Fruit fly (Drosophila melanogaster) whole organism, embryonic: ENCODE measurements around the gene CG34276.

Experiments used
- Adf1 ChIP-seq: fragments of 200-800 bp; sonication (Bioruptor generic); IDR thresholded peaks from 2 replicates; pipeline ENCODE4 v1.3.6; 2022; ENCODE audit warnings: missing biosample characterization, missing genetic modification characterization
- BtbVII ChIP-seq: fragments of 200-800 bp; sonication (Bioruptor generic); optimal IDR thresholded peaks from 3 replicates; lab custom pipeline; 2017; ENCODE audit warnings: missing biosample characterization, mild to moderate bottlenecking, missing genetic modification characterization
- CG10959 ChIP-seq: fragments of 200-800 bp; sonication (Bioruptor generic); IDR thresholded peaks from 2 replicates; pipeline ENCODE4 v1.3.6; 2022; ENCODE audit warnings: missing biosample characterization, missing genetic modification characterization
- CG10979 ChIP-seq: fragments of 200-800 bp; sonication (Bioruptor generic); optimal IDR thresholded peaks from 2 replicates; lab custom pipeline; 2018; ENCODE audit warnings: missing biosample characterization, mild to moderate bottlenecking, missing genetic modification characterization, moderate library complexity
- CG11504 ChIP-seq: fragments of 200-800 bp; sonication (Bioruptor generic); optimal IDR thresholded peaks from 3 replicates; lab custom pipeline; 2019; ENCODE audit warnings: missing biosample characterization, mild to moderate bottlenecking, missing genetic modification characterization, moderate library complexity
- CG12219 ChIP-seq: fragments of 200-800 bp; sonication (Bioruptor generic); optimal IDR thresholded peaks from 3 replicates; lab custom pipeline; 2018; ENCODE audit warnings: missing biosample characterization, mild to moderate bottlenecking, missing genetic modification characterization
- CG12236 ChIP-seq: fragments of 200-800 bp; sonication (Bioruptor generic); optimal IDR thresholded peaks from 2 replicates; lab custom pipeline; 2016; ENCODE audit warnings: missing biosample characterization, missing genetic modification characterization
- CG13775 ChIP-seq: fragments of 200-800 bp; sonication (Bioruptor generic); optimal IDR thresholded peaks from 3 replicates; lab custom pipeline; 2017; ENCODE audit warnings: missing biosample characterization, mild to moderate bottlenecking, missing genetic modification characterization
- CG14860 ChIP-seq: fragments of 200-800 bp; sonication (Bioruptor generic); IDR thresholded peaks from 3 replicates; pipeline ENCODE4 v1.3.6; 2022; ENCODE audit warnings: missing biosample characterization, missing genetic modification characterization; ENCODE audit not compliant: partially characterized antibody
- CG15479 ChIP-seq: fragments of 200-800 bp; sonication (Bioruptor generic); optimal IDR thresholded peaks from 3 replicates; lab custom pipeline; 2019; ENCODE audit warnings: missing biosample characterization, mild to moderate bottlenecking, missing genetic modification characterization, moderate library complexity
- CG1603 ChIP-seq: fragments of 200-800 bp; sonication (Bioruptor generic); optimal IDR thresholded peaks from 2 replicates; lab custom pipeline; 2019; ENCODE audit warnings: missing biosample characterization, mild to moderate bottlenecking, missing genetic modification characterization, moderate library complexity
- CG16863 ChIP-seq: fragments of 200-800 bp; sonication (Bioruptor generic); optimal IDR thresholded peaks from 3 replicates; lab custom pipeline; 2016; ENCODE audit warnings: missing biosample characterization, missing genetic modification characterization
- CG18011 ChIP-seq: fragments of 200-800 bp; sonication (Bioruptor generic); optimal IDR thresholded peaks from 2 replicates; lab custom pipeline; 2017; ENCODE audit warnings: missing biosample characterization, missing genetic modification characterization, mild to moderate bottlenecking, moderate library complexity, missing genotype
- CG2875 ChIP-seq: fragments of 200-800 bp; sonication (Bioruptor generic); optimal IDR thresholded peaks from 2 replicates; lab custom pipeline; 2017; ENCODE audit warnings: missing biosample characterization, mild to moderate bottlenecking, missing genetic modification characterization, missing genetic modification reagents
- CG30403 ChIP-seq: fragments of 200-800 bp; sonication (Bioruptor generic); optimal IDR thresholded peaks from 3 replicates; lab custom pipeline; 2016; ENCODE audit warnings: missing biosample characterization, missing genetic modification characterization
- CG34376 ChIP-seq: fragments of 200-800 bp; sonication (Bioruptor generic); optimal IDR thresholded peaks from 2 replicates; lab custom pipeline; 2018; ENCODE audit warnings: missing biosample characterization, mild to moderate bottlenecking, missing genetic modification characterization
- CG6689 ChIP-seq: fragments of 200-800 bp; sonication (Bioruptor generic); IDR thresholded peaks from 2 replicates; pipeline ENCODE4 v1.3.6; 2022; ENCODE audit warnings: missing biosample characterization, missing genetic modification characterization
- CG8359 ChIP-seq: fragments of 200-800 bp; sonication (Bioruptor generic); optimal IDR thresholded peaks from 2 replicates; lab custom pipeline; 2017; ENCODE audit warnings: missing biosample characterization, mild to moderate bottlenecking, missing genetic modification characterization, borderline replicate concordance
- E2f1 ChIP-seq: fragments of 200-800 bp; sonication (Bioruptor generic); IDR thresholded peaks from 2 replicates; pipeline ENCODE4 v1.3.6; 2022; ENCODE audit warnings: missing biosample characterization, missing genetic modification characterization
- Ets97D ChIP-seq: fragments of 200-800 bp; sonication (Bioruptor generic); optimal IDR thresholded peaks from 3 replicates; lab custom pipeline; 2016; ENCODE audit warnings: missing biosample characterization, missing genetic modification characterization
- H15 ChIP-seq: fragments of 200-800 bp; sonication (Bioruptor generic); IDR thresholded peaks from 3 replicates; pipeline ENCODE4 v1.3.6; 2022; ENCODE audit warnings: missing biosample characterization, missing genetic modification characterization
- Hey ChIP-seq: fragments of 200-800 bp; sonication (Bioruptor generic); optimal IDR thresholded peaks from 3 replicates; lab custom pipeline; 2018; ENCODE audit warnings: missing biosample characterization, mild to moderate bottlenecking, missing genetic modification characterization
- HmgZ ChIP-seq: fragments of 200-800 bp; sonication (Bioruptor generic); optimal IDR thresholded peaks from 2 replicates; lab custom pipeline; 2018; ENCODE audit warnings: missing biosample characterization, mild to moderate bottlenecking, missing genetic modification characterization
- Hr39 ChIP-seq: fragments of >200 bp; optimal IDR thresholded peaks from 2 replicates; lab custom pipeline; 2017
- Hr78 ChIP-seq, 2 experiments: fragments of 200-800 bp in 1 of 2; fragments of >200 bp in 1 of 2; sonication (Bioruptor generic) in 1 of 2; optimal IDR thresholded peaks; 2 replicates each; lab custom pipeline; 2017 to 2019; ENCODE audit warnings: missing biosample characterization in 2 of 2, missing genetic modification characterization in 2 of 2, mild to moderate bottlenecking in 1 of 2, moderate library complexity in 1 of 2
- MTF-1 ChIP-seq: fragments of 200-800 bp; sonication (Bioruptor generic); optimal IDR thresholded peaks from 2 replicates; lab custom pipeline; 2018; ENCODE audit warnings: missing biosample characterization, mild to moderate bottlenecking, missing genetic modification characterization, borderline replicate concordance
- NK7.1 ChIP-seq: fragments of 200-800 bp; sonication (Bioruptor generic); optimal IDR thresholded peaks from 3 replicates; lab custom pipeline; 2016; ENCODE audit warnings: missing biosample characterization, missing genetic modification characterization
- Opbp ChIP-seq: fragments of 200-800 bp; sonication (Bioruptor generic); IDR thresholded peaks from 3 replicates; pipeline ENCODE4 v1.3.6; 2022; ENCODE audit warnings: missing biosample characterization, missing genetic modification characterization; ENCODE audit not compliant: partially characterized antibody
- Sin3A ChIP-seq: fragments of >200 bp; optimal IDR thresholded peaks from 2 replicates; lab custom pipeline; 2018
- Trl ChIP-seq, 3 experiments: fragments of >200 bp in 2 of 3; fragments of 200-800 bp in 1 of 3; sonication (Bioruptor generic) in 1 of 3; optimal IDR thresholded peaks; 2 replicates in 1 of 3; 3 replicates in 2 of 3; lab custom pipeline; 2016 to 2017; ENCODE audit warnings: missing biosample characterization in 1 of 3, missing genetic modification characterization in 1 of 3
- Usf ChIP-seq: fragments of 200-800 bp; sonication (Bioruptor generic); optimal IDR thresholded peaks from 2 replicates; lab custom pipeline; 2017; ENCODE audit warnings: missing genotype, missing biosample characterization, missing genetic modification characterization
- abd-A ChIP-seq: fragments of 200-800 bp; sonication (Bioruptor generic); optimal IDR thresholded peaks from 3 replicates; lab custom pipeline; 2019; ENCODE audit warnings: missing biosample characterization, mild to moderate bottlenecking, missing genetic modification characterization, moderate library complexity
- ac ChIP-seq: fragments of 200-800 bp; sonication (Bioruptor generic); optimal IDR thresholded peaks from 3 replicates; lab custom pipeline; 2017; ENCODE audit warnings: missing biosample characterization, mild to moderate bottlenecking, missing genetic modification characterization
- ap ChIP-seq: fragments of 200-800 bp; sonication (Bioruptor generic); IDR thresholded peaks from 2 replicates; pipeline ENCODE4 v1.3.6; 2022; ENCODE audit warnings: missing biosample characterization, missing genetic modification characterization
- ash1 ChIP-seq: fragments of 200-800 bp; sonication (Bioruptor generic); optimal IDR thresholded peaks from 2 replicates; lab custom pipeline; 2018; ENCODE audit warnings: missing biosample characterization, mild to moderate bottlenecking, missing genetic modification characterization
- btn ChIP-seq: fragments of 200-800 bp; sonication (Bioruptor generic); optimal IDR thresholded peaks from 2 replicates; lab custom pipeline; 2016; ENCODE audit warnings: missing biosample characterization, missing genetic modification characterization
- ems ChIP-seq: fragments of 200-800 bp; sonication (Bioruptor generic); optimal IDR thresholded peaks from 3 replicates; lab custom pipeline; 2016; ENCODE audit warnings: missing biosample characterization, missing genetic modification characterization
- fd64A ChIP-seq: fragments of 200-800 bp; sonication (Bioruptor generic); optimal IDR thresholded peaks from 3 replicates; lab custom pipeline; 2018; ENCODE audit warnings: missing biosample characterization, mild to moderate bottlenecking, missing genetic modification characterization
- gce ChIP-seq: fragments of 200-800 bp; sonication (Bioruptor generic); IDR thresholded peaks from 3 replicates; pipeline ENCODE4 v1.3.6; 2022; ENCODE audit warnings: missing biosample characterization, missing genetic modification characterization
- gro ChIP-seq: fragments of 200-800 bp; sonication (Bioruptor generic); optimal IDR thresholded peaks from 2 replicates; lab custom pipeline; 2016; ENCODE audit warnings: missing biosample characterization, missing genetic modification characterization
- hkb ChIP-seq, 2 experiments: fragments of 200-800 bp in 1 of 2; fragments of >200 bp in 1 of 2; sonication (Bioruptor generic) in 1 of 2; IDR thresholded peaks in 1 of 2; optimal IDR thresholded peaks in 1 of 2; 2 replicates each; pipeline versions ENCODE4 v1.3.6 to Lab custom; 2017 to 2022; ENCODE audit warnings: missing biosample characterization in 1 of 2, missing genetic modification characterization in 1 of 2
- mld ChIP-seq: fragments of 200-800 bp; sonication (Bioruptor generic); IDR thresholded peaks from 3 replicates; pipeline ENCODE4 v1.3.6; 2022; ENCODE audit warnings: missing biosample characterization, missing genetic modification characterization; ENCODE audit not compliant: partially characterized antibody
- nerfin-1 ChIP-seq: fragments of 200-800 bp; sonication (Bioruptor generic); optimal IDR thresholded peaks from 3 replicates; lab custom pipeline; 2019; ENCODE audit warnings: missing biosample characterization, mild to moderate bottlenecking, missing genetic modification characterization, moderate library complexity
- peb ChIP-seq: fragments of 200-800 bp; sonication (Bioruptor generic); IDR thresholded peaks from 2 replicates; pipeline ENCODE4 v1.3.6; 2022; ENCODE audit warnings: missing biosample characterization, missing genetic modification characterization
- run ChIP-seq: fragments of 200-800 bp; sonication (Bioruptor generic); optimal IDR thresholded peaks from 3 replicates; lab custom pipeline; 2018; ENCODE audit warnings: missing biosample characterization, mild to moderate bottlenecking, missing genetic modification characterization
- sens ChIP-seq: fragments of 200-800 bp; sonication (Bioruptor generic); peaks from one replicate; lab custom pipeline; 2016; ENCODE audit warnings: missing biosample characterization, missing genetic modification characterization
- so ChIP-seq: fragments of 200-800 bp; sonication (Bioruptor generic); IDR thresholded peaks from 3 replicates; pipeline ENCODE4 v1.3.6; 2022; ENCODE audit warnings: missing biosample characterization, missing genetic modification characterization
- sob ChIP-seq: fragments of 200-800 bp; sonication (Bioruptor generic); IDR thresholded peaks from 2 replicates; pipeline ENCODE4 v1.3.6; 2022; ENCODE audit warnings: missing biosample characterization, missing genetic modification characterization
- stwl ChIP-seq: fragments of 200-800 bp; sonication (Bioruptor generic); optimal IDR thresholded peaks from 3 replicates; lab custom pipeline; 2018; ENCODE audit warnings: missing biosample characterization, mild to moderate bottlenecking, missing genetic modification characterization, moderate library complexity
- zfh2 ChIP-seq: fragments of 200-800 bp; sonication (Bioruptor generic); optimal IDR thresholded peaks from 2 replicates; lab custom pipeline; 2016; ENCODE audit warnings: missing biosample characterization, missing genetic modification characterization

Gene CG34276

dm6 chr3R:15920751-15921156, 4.7 kb upstream of the CG34276 start, which contains the start of gene Fbxl7 (continued):
- no peak for TF ChIP-seq zfh2 (GFP tag; lab: Kevin White, UChicago)
- no peak for TF ChIP-seq E2f1 (GFP tag; lab: Robert Waterston, UW)
- TF ChIP-seq CG18011 (GFP tag; lab: Kevin White, UChicago): no peak
- TF ChIP-seq fd64A (GFP tag; lab: Kevin White, UChicago): no peak
- TF ChIP-seq CG12219 (GFP tag; lab: Kevin White, UChicago): no peak
- no peak for TF ChIP-seq CG12236 (GFP tag; lab: Kevin White, UChicago)
- no peak for TF ChIP-seq btn (GFP tag; lab: Kevin White, UChicago)
- no peak for TF ChIP-seq mld (GFP tag; lab: Robert Waterston, UW)
- TF ChIP-seq hkb (optimal IDR thresholded peaks at IDR 0.05; lab: Kevin White, UChicago): no peak
- no peak for TF ChIP-seq hkb (GFP tag; IDR thresholded peaks at IDR 0.05; lab: Robert Waterston, UW)
- TF ChIP-seq gce (GFP tag; lab: Robert Waterston, UW): peak; percentile 51; the same call in 1 of the 3 replicates
- TF ChIP-seq CG8359 (GFP tag; lab: Kevin White, UChicago): no peak
- no peak for TF ChIP-seq CG6689 (GFP tag; lab: Robert Waterston, UW)
- TF ChIP-seq run (tag; lab: Kevin White, UChicago): no peak
- no peak for TF ChIP-seq CG30403
- no peak for TF ChIP-seq HmgZ
- TF ChIP-seq nerfin-1 (tag; lab: Kevin White, UChicago): no peak
- TF ChIP-seq sens: peak; percentile 83
- TF ChIP-seq Ets97D (GFP tag; lab: Kevin White, UChicago): no peak
- no peak for TF ChIP-seq CG13775 (GFP tag; lab: Kevin White, UChicago)
- 0 out of 3 replicates have a peak, but pooled peaks have one; percentile 33 for TF ChIP-seq Opbp
- TF ChIP-seq CG10959 (GFP tag; lab: Robert Waterston, UW): no peak
- peak; percentile 3 for TF ChIP-seq CG1603 (tag; lab: Kevin White, UChicago)
- TF ChIP-seq Trl (optimal IDR thresholded peaks at IDR 0.05; lab: Kevin White, UChicago): peak; percentile 43 to 78
- peak; percentile 26 for TF ChIP-seq Trl (GFP tag; optimal IDR thresholded peaks at IDR 0.05; lab: Kevin White, UChicago)
- TF ChIP-seq Sin3A (lab: Kevin White, UChicago): no peak
- no peak for TF ChIP-seq CG11504 (tag; lab: Kevin White, UChicago)
- peak; percentile 8 for TF ChIP-seq abd-A (tag; lab: Kevin White, UChicago)
- 0 out of 2 replicates have a peak, but pooled peaks have one; percentile 6 for TF ChIP-seq sob
- no peak for TF ChIP-seq ems (GFP tag; lab: Kevin White, UChicago)
- TF ChIP-seq stwl (tag; lab: Kevin White, UChicago): no peak
- no peak for TF ChIP-seq CG34376 (GFP tag; lab: Kevin White, UChicago)
- no peak for TF ChIP-seq peb (GFP tag; lab: Robert Waterston, UW)
- 0 out of 3 replicates have a peak, but pooled peaks have one; percentile 29 for TF ChIP-seq so
- TF ChIP-seq CG10979 (tag; lab: Kevin White, UChicago): no peak
- peak; percentile 24; the same call in 1 of the 2 replicates for TF ChIP-seq Adf1 (GFP tag; lab: Robert Waterston, UW)
- TF ChIP-seq NK7.1 (GFP tag; lab: Kevin White, UChicago): no peak
- peak; percentile 92 for TF ChIP-seq CG15479 (GFP tag; lab: Kevin White, UChicago)
- no peak for TF ChIP-seq Usf
- no peak for TF ChIP-seq Hey
- no peak for TF ChIP-seq ap (GFP tag; lab: Robert Waterston, UW)
- no peak for TF ChIP-seq BtbVII (GFP tag; lab: Kevin White, UChicago)
- peak; percentile 13 for TF ChIP-seq ac
- no peak for TF ChIP-seq MTF-1 (GFP tag; lab: Kevin White, UChicago)
- no peak for TF ChIP-seq Hr39 (lab: Kevin White, UChicago)
- no peak for TF ChIP-seq CG2875 (GFP tag; lab: Kevin White, UChicago)
- no peak for TF ChIP-seq Hr78 (GFP tag; optimal IDR thresholded peaks at IDR 0.05; lab: Kevin White, UChicago)
- TF ChIP-seq CG16863: no peak
- no peak for TF ChIP-seq ash1 (GFP tag; lab: Kevin White, UChicago)
- TF ChIP-seq CG14860 (GFP tag; lab: Robert Waterston, UW): no peak
- TF ChIP-seq gro: no peak
- no peak for TF ChIP-seq H15 (GFP tag; lab: Robert Waterston, UW)
